Worm (Caenorhabditis elegans) whole organism, late embryonic: Measurements from ENCODE around the gene R10E4.9.

Experiments
- C38D4.7 ChIP-seq: fragments of 200-800 bp; sonication (Bioruptor generic); optimal IDR thresholded peaks from 2 replicates; lab custom pipeline; 2018; ENCODE audit warnings: mild to moderate bottlenecking, missing genetic modification characterization, moderate library complexity, missing compliant biosample characterization
- F13H6.1 ChIP-seq: sonication (generic microtip); optimal IDR thresholded peaks from 2 replicates; lab custom pipeline; 2016; ENCODE audit warnings: missing genetic modification characterization, missing compliant biosample characterization
- ama-1 ChIP-seq: fragments of 150-350 bp; optimal IDR thresholded peaks from 2 replicates; lab custom pipeline; 2014
- ceh-14 ChIP-seq: sonication (generic microtip); optimal IDR thresholded peaks from 2 replicates; lab custom pipeline; 2016; ENCODE audit warnings: missing genotype, missing genetic modification characterization, missing compliant biosample characterization
- ceh-18 ChIP-seq: sonication (generic microtip); optimal IDR thresholded peaks from 2 replicates; lab custom pipeline; 2016; ENCODE audit warnings: missing genetic modification characterization, missing compliant biosample characterization
- ceh-19 ChIP-seq: fragments of 200-800 bp; sonication (Bioruptor generic); optimal IDR thresholded peaks from 2 replicates; lab custom pipeline; 2018; ENCODE audit warnings: mild to moderate bottlenecking, missing genetic modification characterization, missing compliant biosample characterization
- ceh-2 ChIP-seq: sonication (generic microtip); optimal IDR thresholded peaks from 2 replicates; lab custom pipeline; 2016; ENCODE audit warnings: missing genotype, missing genetic modification characterization, missing compliant biosample characterization
- ceh-24 ChIP-seq: sonication (generic microtip); optimal IDR thresholded peaks from 2 replicates; lab custom pipeline; 2016; ENCODE audit warnings: mild to moderate bottlenecking, missing genetic modification characterization, missing compliant biosample characterization
- ceh-30 ChIP-seq: fragments of 150-350 bp; optimal IDR thresholded peaks from 2 replicates; lab custom pipeline; 2014; ENCODE audit warnings: missing biosample characterization, missing genetic modification characterization
- ceh-34 ChIP-seq: sonication (generic microtip); optimal IDR thresholded peaks from 2 replicates; lab custom pipeline; 2016; ENCODE audit warnings: mild to moderate bottlenecking, missing genetic modification characterization, missing compliant biosample characterization
- che-1 ChIP-seq: sonication (generic microtip); optimal IDR thresholded peaks from 2 replicates; lab custom pipeline; 2016; ENCODE audit warnings: mild to moderate bottlenecking, missing genetic modification characterization, missing compliant biosample characterization
- dmd-4 ChIP-seq: sonication (generic microtip); optimal IDR thresholded peaks from 2 replicates; lab custom pipeline; 2016; ENCODE audit warnings: borderline replicate concordance, missing genetic modification characterization, missing compliant biosample characterization
- elt-2 ChIP-seq: sonication (generic microtip); optimal IDR thresholded peaks from 2 replicates; lab custom pipeline; 2016; ENCODE audit warnings: missing genetic modification reagents, missing genetic modification characterization, missing compliant biosample characterization
- elt-4 ChIP-seq: sonication (generic microtip); optimal IDR thresholded peaks from 2 replicates; lab custom pipeline; 2016; ENCODE audit warnings: missing genetic modification characterization, missing compliant biosample characterization
- ets-4 ChIP-seq: sonication (generic microtip); optimal IDR thresholded peaks from 2 replicates; lab custom pipeline; 2016; ENCODE audit warnings: missing genetic modification characterization, missing compliant biosample characterization
- gmeb-2 ChIP-seq: sonication (generic microtip); optimal IDR thresholded peaks from 2 replicates; lab custom pipeline; 2016; ENCODE audit warnings: missing genetic modification characterization, inconsistent platforms, missing compliant biosample characterization
- hlh-13 ChIP-seq: fragments of 200-800 bp; sonication (Bioruptor generic); optimal IDR thresholded peaks from 2 replicates; lab custom pipeline; 2018; ENCODE audit warnings: mild to moderate bottlenecking, missing genetic modification characterization, missing compliant biosample characterization
- hlh-30 ChIP-seq: sonication (generic microtip); optimal IDR thresholded peaks from 2 replicates; lab custom pipeline; 2017; ENCODE audit warnings: antibody characterized with exemption, missing genetic modification characterization, missing compliant biosample characterization; ENCODE audit not compliant: insufficient read depth
- lim-6 ChIP-seq: sonication (generic microtip); optimal IDR thresholded peaks from 2 replicates; lab custom pipeline; 2016; ENCODE audit warnings: missing genetic modification characterization, missing compliant biosample characterization
- lin-11 ChIP-seq: fragments of 200-800 bp; sonication (Bioruptor generic); optimal IDR thresholded peaks from 2 replicates; lab custom pipeline; 2018; ENCODE audit warnings: mild to moderate bottlenecking, missing genetic modification characterization, missing compliant biosample characterization
- madf-2 ChIP-seq: sonication (generic microtip); optimal IDR thresholded peaks from 2 replicates; lab custom pipeline; 2017; ENCODE audit warnings: missing genetic modification characterization, missing compliant biosample characterization
- mec-3 ChIP-seq: sonication (generic microtip); optimal IDR thresholded peaks from 2 replicates; lab custom pipeline; 2016; ENCODE audit warnings: borderline replicate concordance, missing genetic modification characterization, missing compliant biosample characterization
- nfya-1 ChIP-seq: sonication (generic microtip); optimal IDR thresholded peaks from 2 replicates; lab custom pipeline; 2017; ENCODE audit warnings: missing genetic modification characterization, mild to moderate bottlenecking, missing compliant biosample characterization, antibody characterized with exemption, moderate library complexity
- odd-2 ChIP-seq: sonication (generic microtip); optimal IDR thresholded peaks from 2 replicates; lab custom pipeline; 2017; ENCODE audit warnings: antibody characterized with exemption, mild to moderate bottlenecking, missing genetic modification characterization, missing compliant biosample characterization
- pag-3 ChIP-seq: sonication (generic microtip); optimal IDR thresholded peaks from 2 replicates; lab custom pipeline; 2016; ENCODE audit warnings: missing compliant biosample characterization, missing genetic modification characterization, borderline replicate concordance
- pat-9 ChIP-seq: fragments of 200-800 bp; sonication (Bioruptor generic); optimal IDR thresholded peaks from 2 replicates; lab custom pipeline; 2018; ENCODE audit warnings: mild to moderate bottlenecking, missing genetic modification characterization, moderate library complexity, missing compliant biosample characterization
- pax-1 ChIP-seq: fragments of 150-350 bp; optimal IDR thresholded peaks from 2 replicates; lab custom pipeline; 2014; ENCODE audit warnings: missing biosample characterization, missing genetic modification characterization
- pha-2 ChIP-seq: sonication (generic microtip); optimal IDR thresholded peaks from 2 replicates; lab custom pipeline; 2017; ENCODE audit warnings: mild to moderate bottlenecking, missing genetic modification characterization, missing compliant biosample characterization
- pha-4 ChIP-seq: fragments of 150-350 bp; optimal IDR thresholded peaks from 2 replicates; lab custom pipeline; 2018; ENCODE audit warnings: missing biosample characterization, missing genetic modification reagents, missing genetic modification characterization
- pros-1 ChIP-seq: fragments of 150-350 bp; optimal IDR thresholded peaks from 2 replicates; lab custom pipeline; 2014; ENCODE audit warnings: missing biosample characterization, missing genetic modification reagents, missing genetic modification characterization
- ref-2 ChIP-seq: sonication (generic microtip); optimal IDR thresholded peaks from 2 replicates; lab custom pipeline; 2016; ENCODE audit warnings: missing genetic modification characterization, missing compliant biosample characterization
- rnt-1 ChIP-seq: sonication (generic microtip); optimal IDR thresholded peaks from 2 replicates; lab custom pipeline; 2016; ENCODE audit warnings: missing genetic modification characterization, missing compliant biosample characterization
- sox-2 ChIP-seq: fragments of 200-800 bp; sonication (Bioruptor generic); IDR thresholded peaks from 2 replicates; pipeline ENCODE4 v1.3.6; 2022; ENCODE audit warnings: missing genetic modification reagents, missing genetic modification characterization, missing compliant biosample characterization
- syd-9 ChIP-seq: sonication (generic microtip); optimal IDR thresholded peaks from 2 replicates; lab custom pipeline; 2016; ENCODE audit warnings: mild to moderate bottlenecking, missing genetic modification characterization, moderate library complexity, missing compliant biosample characterization
- tbx-2 ChIP-seq: sonication (generic microtip); optimal IDR thresholded peaks from 2 replicates; lab custom pipeline; 2016; ENCODE audit warnings: missing genetic modification characterization, missing compliant biosample characterization
- unc-3 ChIP-seq, 2 experiments: fragments of 200-800 bp in 1 of 2; sonication (Bioruptor generic) in 1 of 2; sonication (generic microtip) in 1 of 2; conservative IDR thresholded peaks in 1 of 2; optimal IDR thresholded peaks in 1 of 2; 2 replicates each; pipeline versions ENCODE4 v1.3.6 to Lab custom; 2016 to 2022; ENCODE audit warnings: missing compliant biosample characterization in 2 of 2, missing genetic modification characterization in 2 of 2, missing genetic modification reagents in 1 of 2
- unc-55 ChIP-seq: sonication (generic microtip); optimal IDR thresholded peaks from 2 replicates; lab custom pipeline; 2017; ENCODE audit warnings: missing biosample characterization, missing genetic modification reagents, missing genetic modification characterization
- unc-86 ChIP-seq: sonication (generic microtip); optimal IDR thresholded peaks from 2 replicates; lab custom pipeline; 2016; ENCODE audit warnings: missing genetic modification characterization, missing compliant biosample characterization

R10E4.9 gene

ce11 chrIII:4278203-4278602 lies 24.0 kb downstream of the R10E4.9 start:
- TF ChIP-seq unc-86 (tag; lab: Kevin White, UChicago) (no peak), rnt-1 (tag; lab: Kevin White, UChicago) (no peak), ceh-18 (no peak), hlh-30 (tag; lab: Kevin White, UChicago) (no peak), pax-1 (tag; lab: Kevin White, UChicago) (no peak), pag-3 (no peak), unc-3 (GFP tag; conservative IDR thresholded peaks at IDR 0.05; lab: Robert Waterston, UW) (no peak), unc-3 (tag; optimal IDR thresholded peaks at IDR 0.05; lab: Kevin White, UChicago) (no peak), F13H6.1 (tag; lab: Kevin White, UChicago) (no peak), pha-4 (tag; lab: Kevin White, UChicago) (no peak), tbx-2 (no peak), lim-6 (tag; lab: Kevin White, UChicago) (no peak), mec-3 (tag; lab: Kevin White, UChicago) (no peak), unc-55 (GFP tag; lab: Kevin White, UChicago) (no peak), sox-2 (GFP tag; lab: Robert Waterston, UW) (no peak), C38D4.7 (GFP tag; lab: Kevin White, UChicago) (no peak), ceh-14 (tag; lab: Kevin White, UChicago) (no peak), syd-9 (tag; lab: Kevin White, UChicago) (no peak), nfya-1 (tag; lab: Kevin White, UChicago) (no peak), lin-11 (tag; lab: Kevin White, UChicago) (no peak)

ce11 chrIII:4277762-4278161 lies 24.4 kb downstream of the R10E4.9 start:
- TF ChIP-seq ceh-19 (GFP tag; lab: Kevin White, UChicago) (no peak), pha-2 (tag; lab: Kevin White, UChicago) (no peak), unc-3 (GFP tag; conservative IDR thresholded peaks at IDR 0.05; lab: Robert Waterston, UW) (no peak), unc-3 (tag; optimal IDR thresholded peaks at IDR 0.05; lab: Kevin White, UChicago) (no peak), nfya-1 (tag; lab: Kevin White, UChicago) (no peak), pat-9 (tag; lab: Kevin White, UChicago) (no peak), che-1 (tag; lab: Kevin White, UChicago) (no peak), madf-2 (tag; lab: Kevin White, UChicago) (no peak), hlh-13 (GFP tag; lab: Kevin White, UChicago) (no peak), ceh-30 (tag; lab: Kevin White, UChicago) (no peak), elt-4 (tag; lab: Kevin White, UChicago) (no peak)

DNA sequence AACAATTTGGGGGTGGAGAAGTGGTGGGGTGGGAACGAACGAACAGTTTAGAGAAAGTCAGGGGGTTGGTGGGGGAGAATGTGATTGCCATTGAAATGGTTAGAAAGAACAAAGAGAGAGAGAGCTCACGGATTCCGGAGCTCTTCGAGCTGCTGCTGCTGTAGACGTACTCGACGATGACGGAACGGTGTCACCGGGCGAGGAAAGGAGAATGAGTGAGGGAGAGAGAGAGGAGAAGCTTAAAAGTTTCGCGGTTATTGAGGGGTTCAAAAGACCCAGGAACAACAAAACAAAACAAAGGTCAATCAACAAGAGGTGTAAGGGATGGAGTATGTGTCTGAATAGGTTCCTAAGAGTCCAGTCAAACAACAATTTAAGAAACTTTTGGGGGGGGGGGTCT lies 25.9 kb downstream of the R10E4.9 start:
- peak; percentile 74 for TF ChIP-seq ama-1 (lab: Kevin White, UChicago)
- TF ChIP-seq lim-6 (tag; lab: Kevin White, UChicago): no peak

ce11 chrIII:4275704-4276103 lies 26.5 kb downstream of the R10E4.9 start:
- TF ChIP-seq nfya-1 (tag; lab: Kevin White, UChicago) (peak; percentile 93), pros-1 (tag; lab: Kevin White, UChicago) (no peak), pat-9 (tag; lab: Kevin White, UChicago) (no peak), ceh-2 (no peak)

ce11 chrIII:4274524-4274923 lies 27.7 kb downstream of the R10E4.9 start:
- TF ChIP-seq gmeb-2 (tag; lab: Kevin White, UChicago) (no peak), ceh-24 (no peak), tbx-2 (peak; percentile 75), ceh-34 (no peak), elt-2 (peak; percentile 47), ets-4 (tag; lab: Kevin White, UChicago) (no peak), pros-1 (tag; lab: Kevin White, UChicago) (no peak), ama-1 (lab: Kevin White, UChicago) (no peak), dmd-4 (tag; lab: Kevin White, UChicago) (no peak), odd-2 (tag; lab: Kevin White, UChicago) (no peak), ref-2 (peak; percentile 10), nfya-1 (tag; lab: Kevin White, UChicago) (no peak), hlh-30 (tag; lab: Kevin White, UChicago) (peak; percentile 47)
